Fruit fly (Drosophila melanogaster) whole organism: Measurements from ENCODE around the gene st.

Experiments
- CG8478 ChIP-seq: fragments of >200 bp; optimal IDR thresholded peaks from 2 replicates; lab custom pipeline; 2018; ENCODE audit warnings: inconsistent platforms
- EcR ChIP-seq, 2 experiments: fragments of >200 bp; optimal IDR thresholded peaks; 2 replicates each; lab custom pipeline; 2017; ENCODE audit warnings: missing biosample characterization in 2 of 2, missing genetic modification characterization in 2 of 2, missing genetic modification reagents in 2 of 2
- pan ChIP-seq: fragments of >200 bp; optimal IDR thresholded peaks from 2 replicates; lab custom pipeline; 2017
- psq ChIP-seq: fragments of >200 bp; optimal IDR thresholded peaks from 2 replicates; lab custom pipeline; 2017
- usp ChIP-seq: fragments of >200 bp; optimal IDR thresholded peaks from 2 replicates; lab custom pipeline; 2017; ENCODE audit warnings: missing biosample characterization, missing genetic modification characterization, mixed read lengths

DNA sequence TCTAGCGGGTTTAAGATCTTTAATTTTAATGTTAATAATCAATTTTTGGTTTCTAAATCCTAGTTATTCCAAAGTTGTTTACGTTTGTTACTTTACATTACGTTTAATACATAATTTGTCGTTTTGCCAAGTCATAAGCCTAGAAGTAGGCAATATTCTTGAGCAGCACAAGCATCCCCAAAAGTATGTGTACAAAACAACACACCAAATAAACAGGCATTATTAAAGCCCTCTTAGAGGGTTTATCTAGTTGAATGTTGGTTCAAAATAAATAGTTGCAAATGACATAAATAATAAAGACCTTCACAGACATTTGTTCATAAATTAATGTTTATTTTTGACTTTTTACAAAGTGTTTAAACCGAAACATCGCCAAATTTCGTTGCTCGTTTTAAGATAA, 27.4 kb upstream of the st start:
- TF ChIP-seq CG8478 (no peak), psq (no peak), pan (lab: Kevin White, UChicago) (no peak), usp (no peak), EcR (GFP tag; optimal IDR thresholded peaks at IDR 0.05; lab: Kevin White, UChicago) (no peak)
